Worm (Caenorhabditis elegans) whole organism, L4 larva: ENCODE data around the gene srh-194.

ENCODE experiments used
- R02D3.7 ChIP-seq: fragments of 150-350 bp; sonication (generic microtip); optimal IDR thresholded peaks from 3 replicates; lab custom pipeline; 2014; ENCODE audit warnings: missing biosample characterization, missing genetic modification characterization
- hif-1 ChIP-seq, 2 experiments: sonication (generic microtip); optimal IDR thresholded peaks; 2 replicates each; lab custom pipeline; 2016 to 2017; ENCODE audit warnings: missing compliant biosample characterization in 2 of 2, missing genetic modification characterization in 2 of 2, missing genetic modification reagents in 2 of 2, missing genotype in 2 of 2, mild to moderate bottlenecking in 1 of 2
- nhr-102 ChIP-seq: sonication (generic microtip); optimal IDR thresholded peaks from 2 replicates; lab custom pipeline; 2016; ENCODE audit warnings: mild to moderate bottlenecking, missing genetic modification characterization, moderate library complexity, missing compliant biosample characterization
- nhr-28 ChIP-seq: fragments of 150-350 bp; optimal IDR thresholded peaks from 2 replicates; lab custom pipeline; 2014; ENCODE audit warnings: missing biosample characterization, missing genetic modification characterization
- sdz-12 ChIP-seq: fragments of 200-800 bp; sonication (Bioruptor generic); optimal IDR thresholded peaks from 2 replicates; lab custom pipeline; 2018; ENCODE audit warnings: mild to moderate bottlenecking, missing genetic modification characterization, missing compliant biosample characterization
- snpc-4 ChIP-seq: fragments of 150-350 bp; optimal IDR thresholded peaks from 2 replicates; lab custom pipeline; 2014; ENCODE audit warnings: missing biosample characterization, missing genetic modification characterization
- zag-1 ChIP-seq: fragments of 150-350 bp; optimal IDR thresholded peaks from 2 replicates; lab custom pipeline; 2014; ENCODE audit warnings: missing biosample characterization, missing genetic modification characterization
- ztf-7 ChIP-seq: fragments of 150-350 bp; optimal IDR thresholded peaks from 2 replicates; lab custom pipeline; 2014; ENCODE audit warnings: missing biosample characterization, missing genetic modification characterization

- no peak for TF ChIP-seq ztf-7 (tag; lab: Kevin White, UChicago)
- no peak for TF ChIP-seq hif-1 (tag; optimal IDR thresholded peaks at IDR 0.05; lab: Kevin White, UChicago)
- no peak for TF ChIP-seq R02D3.7 (tag; lab: Kevin White, UChicago)
- no peak for TF ChIP-seq snpc-4 (tag; lab: Kevin White, UChicago)
- no peak for TF ChIP-seq sdz-12 (GFP tag; lab: Kevin White, UChicago)
- TF ChIP-seq nhr-102 (tag; lab: Kevin White, UChicago): no peak
- TF ChIP-seq nhr-28 (tag; lab: Kevin White, UChicago): no peak
- no peak for TF ChIP-seq zag-1 (tag; lab: Kevin White, UChicago)
Measured at ce11 chrV:4341208-4341607, 47.9 kb upstream of the srh-194 start, which contains the start of gene glrx-3.
